Fruit fly (Drosophila melanogaster): ENCODE results near the gene CalpB.

Gene CalpB

dm6 chr3L:9888630-9889130 lies at the start of gene CalpB, which contains the start of gene Taf2:
Gene CalpB (plus strand): TSS chr3L:9888762.
Gene Taf2 (minus strand): TSS chr3L:9888683.
- peak; percentile 85 for TF ChIP-seq CG7045 (GFP tag; optimal IDR thresholded peaks at IDR 0.05)
- peak; percentile 92 for TF ChIP-seq CG7101 (tag; optimal IDR thresholded peaks at IDR 0.05)
- peak; percentile 4 for TF ChIP-seq toe (GFP tag; optimal IDR thresholded peaks at IDR 0.05)
- peak; percentile 38 for TF ChIP-seq Hr96 (GFP tag; optimal IDR thresholded peaks at IDR 0.05)
- TF ChIP-seq CG5204 (GFP tag; optimal IDR thresholded peaks at IDR 0.05), result peak; percentile 56
- no peak for TF ChIP-seq cnc (optimal IDR thresholded peaks at IDR 0.05)
- TF ChIP-seq CG33017 (tag; optimal IDR thresholded peaks at IDR 0.05), result peak; percentile 92
- no peak for TF ChIP-seq Mnt (GFP tag; optimal IDR thresholded peaks at IDR 0.05)
- TF ChIP-seq pad (GFP tag; optimal IDR thresholded peaks at IDR 0.05), result peak; percentile 64
- TF ChIP-seq kay (GFP tag; ENCODE audit: borderline replicate concordance), result no peak
- TF ChIP-seq tj (GFP tag; optimal IDR thresholded peaks at IDR 0.05), result peak; percentile 91
- TF ChIP-seq CG1620 (GFP tag; optimal IDR thresholded peaks at IDR 0.05), result peak; percentile 5
- peak; percentile 57 for TF ChIP-seq Crg-1 (GFP tag; optimal IDR thresholded peaks at IDR 0.05)
- peak; percentile 73 for TF ChIP-seq CG12768 (GFP tag; optimal IDR thresholded peaks at IDR 0.05)
- TF ChIP-seq CG14711 (tag; optimal IDR thresholded peaks at IDR 0.05), result peak; percentile 97
- TF ChIP-seq Clk (GFP tag; optimal IDR thresholded peaks at IDR 0.05), result peak; percentile 48
- TF ChIP-seq bab1 (GFP tag; optimal IDR thresholded peaks at IDR 0.05), result peak; percentile 83
- TF ChIP-seq cic (GFP tag; optimal IDR thresholded peaks at IDR 0.05), result peak; percentile 21
- TF ChIP-seq CG11617 (GFP tag; optimal IDR thresholded peaks at IDR 0.05), result peak; percentile 82
- peak; percentile 36 for TF ChIP-seq ovo (GFP tag; optimal IDR thresholded peaks at IDR 0.05)

DNA sequence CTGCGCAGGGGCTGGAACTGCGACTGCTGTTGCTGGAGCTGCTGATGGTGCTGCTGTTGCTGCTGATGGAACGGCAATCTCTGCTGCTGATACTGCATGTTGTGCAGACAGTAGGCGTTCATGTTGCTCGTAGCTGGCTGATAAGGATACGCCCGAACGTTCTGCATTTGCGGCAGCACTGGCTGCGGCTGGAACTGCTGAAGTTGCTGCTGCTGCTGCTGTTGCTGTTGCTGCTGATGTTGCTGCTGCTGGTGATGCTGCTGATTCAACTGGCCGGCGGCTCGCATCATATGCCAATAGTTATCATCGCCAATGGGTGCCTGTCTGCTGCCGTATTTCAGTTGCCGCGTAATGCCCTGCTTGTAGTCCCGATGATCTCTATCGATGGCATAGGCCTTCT lies 47.9 kb upstream of the CalpB start:
- TF ChIP-seq toe (GFP tag; optimal IDR thresholded peaks at IDR 0.05), result no peak
- no peak for TF ChIP-seq CG7101 (tag; optimal IDR thresholded peaks at IDR 0.05)
- no peak for TF ChIP-seq CG7045 (GFP tag; optimal IDR thresholded peaks at IDR 0.05)
- TF ChIP-seq CG1620 (GFP tag; optimal IDR thresholded peaks at IDR 0.05), result no peak
- no peak for TF ChIP-seq Hr96 (GFP tag; optimal IDR thresholded peaks at IDR 0.05)
- TF ChIP-seq kay (GFP tag; ENCODE audit: borderline replicate concordance), result no peak
- no peak for TF ChIP-seq cic (GFP tag; optimal IDR thresholded peaks at IDR 0.05)
- no peak for TF ChIP-seq tj (GFP tag; optimal IDR thresholded peaks at IDR 0.05)
- no peak for TF ChIP-seq Crg-1 (GFP tag; optimal IDR thresholded peaks at IDR 0.05)
- no peak for TF ChIP-seq CG33017 (tag; optimal IDR thresholded peaks at IDR 0.05)
- TF ChIP-seq cnc (optimal IDR thresholded peaks at IDR 0.05), result no peak
- TF ChIP-seq bab1 (GFP tag; optimal IDR thresholded peaks at IDR 0.05), result no peak
- TF ChIP-seq CG14711 (tag; optimal IDR thresholded peaks at IDR 0.05), result no peak
- TF ChIP-seq pad (GFP tag; optimal IDR thresholded peaks at IDR 0.05), result no peak
- no peak for TF ChIP-seq Mnt (GFP tag; optimal IDR thresholded peaks at IDR 0.05)

DNA sequence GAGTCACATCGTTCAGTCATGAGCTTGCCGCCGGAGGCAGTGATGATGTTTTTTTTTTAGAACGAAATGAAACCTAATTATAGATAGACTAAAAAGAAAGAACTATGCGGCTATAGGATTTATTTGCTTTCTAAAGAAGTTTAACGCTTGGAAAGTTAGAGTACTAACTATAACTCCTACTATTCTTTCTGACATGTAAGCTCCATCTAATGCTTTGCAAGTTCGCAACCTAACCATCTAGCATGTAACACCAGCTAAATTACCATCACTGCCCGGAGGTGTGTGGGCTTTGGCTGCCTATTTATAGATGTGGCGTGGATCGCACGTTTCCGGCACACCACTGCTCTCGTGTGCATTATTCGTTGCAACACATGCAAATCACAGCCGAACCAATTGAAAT lies 46.5 kb upstream of the CalpB start:
- TF ChIP-seq Crg-1 (GFP tag; optimal IDR thresholded peaks at IDR 0.05) (no peak), CG33017 (tag; optimal IDR thresholded peaks at IDR 0.05) (no peak), cic (GFP tag; optimal IDR thresholded peaks at IDR 0.05) (no peak), ovo (GFP tag; optimal IDR thresholded peaks at IDR 0.05) (no peak), kay (GFP tag; ENCODE audit: borderline replicate concordance) (no peak)

DNA sequence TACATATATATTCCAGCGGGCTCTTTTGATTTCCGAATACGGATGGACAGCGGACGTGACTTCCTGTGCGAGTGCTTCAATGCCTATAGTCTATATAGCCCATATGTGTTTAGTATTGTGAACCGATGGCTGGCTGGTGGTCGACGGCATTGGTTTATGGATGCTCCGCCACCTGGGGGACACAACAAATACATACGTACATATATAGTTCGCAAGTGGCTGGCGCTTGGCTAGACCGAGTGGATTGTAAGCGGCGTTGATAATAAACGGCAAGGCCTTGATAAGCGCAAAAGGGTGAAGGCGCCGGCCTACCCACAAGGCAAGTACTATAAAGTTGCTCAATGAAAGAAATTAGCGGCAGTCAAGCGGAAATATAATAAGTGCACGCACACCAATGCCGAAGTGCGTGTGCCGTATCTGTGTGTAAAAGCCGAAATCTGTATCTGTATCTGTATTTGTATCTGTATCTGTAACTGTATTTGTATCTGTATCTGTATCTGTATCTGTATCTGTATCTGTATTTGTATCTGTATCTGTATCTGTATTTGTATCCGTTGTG lies 42.5 kb upstream of the CalpB start:
- TF ChIP-seq cic (GFP tag; optimal IDR thresholded peaks at IDR 0.05) (peak; percentile 84), CG7045 (GFP tag; optimal IDR thresholded peaks at IDR 0.05) (no peak)

- TF ChIP-seq cic (GFP tag; optimal IDR thresholded peaks at IDR 0.05) (peak; percentile 99), Mnt (GFP tag; optimal IDR thresholded peaks at IDR 0.05) (peak; percentile 36), bab1 (GFP tag; optimal IDR thresholded peaks at IDR 0.05) (no peak)
Observed at dm6 chr3L:9846577-9847342, 41.8 kb upstream of the CalpB start.

- TF ChIP-seq Hr96 (GFP tag; optimal IDR thresholded peaks at IDR 0.05), result no peak
- no peak for TF ChIP-seq cic (GFP tag; optimal IDR thresholded peaks at IDR 0.05)
- TF ChIP-seq tj (GFP tag; optimal IDR thresholded peaks at IDR 0.05), result peak; percentile 87
- peak; percentile 24 for TF ChIP-seq CG14711 (tag; optimal IDR thresholded peaks at IDR 0.05)
- TF ChIP-seq Crg-1 (GFP tag; optimal IDR thresholded peaks at IDR 0.05), result no peak
- TF ChIP-seq Mnt (GFP tag; optimal IDR thresholded peaks at IDR 0.05), result no peak
- no peak for TF ChIP-seq pad (GFP tag; optimal IDR thresholded peaks at IDR 0.05)
Observed at dm6 chr3L:9847420-9847977, 41.1 kb upstream of the CalpB start.

DNA sequence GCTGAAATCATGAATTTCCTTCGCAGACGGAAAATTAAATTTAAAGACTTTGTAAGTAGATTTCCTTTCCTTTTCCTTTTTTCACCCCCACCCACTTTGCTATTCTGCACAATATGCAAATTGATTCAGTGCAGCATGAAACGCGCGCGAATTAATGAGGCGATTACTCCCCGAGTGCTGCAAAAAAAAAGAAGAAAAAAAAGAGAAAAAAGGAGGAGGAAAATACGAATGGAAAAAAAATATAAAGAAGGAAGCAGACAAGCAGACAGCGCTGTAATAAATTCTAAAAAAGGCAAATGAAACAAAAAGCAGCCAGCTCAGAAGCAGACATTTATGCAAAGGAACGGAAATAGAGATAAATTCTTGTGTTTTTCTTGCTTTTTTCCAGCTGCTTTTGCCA lies 39.8 kb upstream of the CalpB start:
- TF ChIP-seq CG14711 (tag; optimal IDR thresholded peaks at IDR 0.05), result no peak
- TF ChIP-seq tj (GFP tag; optimal IDR thresholded peaks at IDR 0.05), result peak; percentile 42

Measured in whole organism, adult.